Worm (Caenorhabditis elegans) whole organism, late embryonic: Measurements from ENCODE around the gene srd-38.

ENCODE experiments used
- C08G9.2 ChIP-seq: sonication (generic microtip); optimal IDR thresholded peaks from 2 replicates; lab custom pipeline; 2016; ENCODE audit warnings: mild to moderate bottlenecking, missing genetic modification characterization, moderate library complexity, missing compliant biosample characterization
- C38D4.7 ChIP-seq: fragments of 200-800 bp; sonication (Bioruptor generic); optimal IDR thresholded peaks from 2 replicates; lab custom pipeline; 2018; ENCODE audit warnings: mild to moderate bottlenecking, missing genetic modification characterization, moderate library complexity, missing compliant biosample characterization
- F13H6.1 ChIP-seq: sonication (generic microtip); optimal IDR thresholded peaks from 2 replicates; lab custom pipeline; 2016; ENCODE audit warnings: missing genetic modification characterization, missing compliant biosample characterization
- K02D7.2 ChIP-seq: sonication (generic microtip); optimal IDR thresholded peaks from 2 replicates; lab custom pipeline; 2017; ENCODE audit warnings: mild to moderate bottlenecking, missing genetic modification characterization, missing compliant biosample characterization
- T23F11.4 ChIP-seq: fragments of 200-800 bp; sonication (Bioruptor generic); optimal IDR thresholded peaks from 2 replicates; lab custom pipeline; 2018; ENCODE audit warnings: mild to moderate bottlenecking, missing genetic modification characterization, missing compliant biosample characterization
- ahr-1 ChIP-seq: sonication (generic microtip); optimal IDR thresholded peaks from 2 replicates; lab custom pipeline; 2016; ENCODE audit warnings: missing genetic modification characterization, missing compliant biosample characterization
- ama-1 ChIP-seq: fragments of 150-350 bp; optimal IDR thresholded peaks from 2 replicates; lab custom pipeline; 2014
- ceh-14 ChIP-seq: sonication (generic microtip); optimal IDR thresholded peaks from 2 replicates; lab custom pipeline; 2016; ENCODE audit warnings: missing genotype, missing genetic modification characterization, missing compliant biosample characterization
- ceh-18 ChIP-seq: sonication (generic microtip); optimal IDR thresholded peaks from 2 replicates; lab custom pipeline; 2016; ENCODE audit warnings: missing genetic modification characterization, missing compliant biosample characterization
- ceh-2 ChIP-seq: sonication (generic microtip); optimal IDR thresholded peaks from 2 replicates; lab custom pipeline; 2016; ENCODE audit warnings: missing genotype, missing genetic modification characterization, missing compliant biosample characterization
- ceh-31 ChIP-seq: sonication (generic microtip); optimal IDR thresholded peaks from 2 replicates; lab custom pipeline; 2016; ENCODE audit warnings: missing genetic modification characterization, missing compliant biosample characterization
- ceh-6 ChIP-seq: fragments of 200-800 bp; sonication (Bioruptor generic); optimal IDR thresholded peaks from 2 replicates; lab custom pipeline; 2018; ENCODE audit warnings: mild to moderate bottlenecking, missing genetic modification characterization, missing compliant biosample characterization
- che-1 ChIP-seq: sonication (generic microtip); optimal IDR thresholded peaks from 2 replicates; lab custom pipeline; 2016; ENCODE audit warnings: mild to moderate bottlenecking, missing genetic modification characterization, missing compliant biosample characterization
- dve-1 ChIP-seq: sonication (generic microtip); optimal IDR thresholded peaks from 2 replicates; lab custom pipeline; 2017; ENCODE audit warnings: antibody characterized with exemption, mild to moderate bottlenecking, missing genetic modification characterization, missing compliant biosample characterization
- elt-2 ChIP-seq: sonication (generic microtip); optimal IDR thresholded peaks from 2 replicates; lab custom pipeline; 2016; ENCODE audit warnings: missing genetic modification reagents, missing genetic modification characterization, missing compliant biosample characterization
- elt-4 ChIP-seq: sonication (generic microtip); optimal IDR thresholded peaks from 2 replicates; lab custom pipeline; 2016; ENCODE audit warnings: missing genetic modification characterization, missing compliant biosample characterization
- fax-1 ChIP-seq: sonication (generic microtip); optimal IDR thresholded peaks from 2 replicates; lab custom pipeline; 2016; ENCODE audit warnings: missing genotype, missing genetic modification characterization, missing compliant biosample characterization
- gmeb-2 ChIP-seq: sonication (generic microtip); optimal IDR thresholded peaks from 2 replicates; lab custom pipeline; 2016; ENCODE audit warnings: missing genetic modification characterization, inconsistent platforms, missing compliant biosample characterization
- hlh-30 ChIP-seq: sonication (generic microtip); optimal IDR thresholded peaks from 2 replicates; lab custom pipeline; 2017; ENCODE audit warnings: antibody characterized with exemption, missing genetic modification characterization, missing compliant biosample characterization; ENCODE audit not compliant: insufficient read depth
- hlh-6 ChIP-seq: sonication (generic microtip); optimal IDR thresholded peaks from 2 replicates; lab custom pipeline; 2016; ENCODE audit warnings: missing genotype, missing genetic modification characterization, missing compliant biosample characterization
- lin-11 ChIP-seq: fragments of 200-800 bp; sonication (Bioruptor generic); optimal IDR thresholded peaks from 2 replicates; lab custom pipeline; 2018; ENCODE audit warnings: mild to moderate bottlenecking, missing genetic modification characterization, missing compliant biosample characterization
- madf-2 ChIP-seq: sonication (generic microtip); optimal IDR thresholded peaks from 2 replicates; lab custom pipeline; 2017; ENCODE audit warnings: missing genetic modification characterization, missing compliant biosample characterization
- mec-3 ChIP-seq: sonication (generic microtip); optimal IDR thresholded peaks from 2 replicates; lab custom pipeline; 2016; ENCODE audit warnings: borderline replicate concordance, missing genetic modification characterization, missing compliant biosample characterization
- nfya-1 ChIP-seq: sonication (generic microtip); optimal IDR thresholded peaks from 2 replicates; lab custom pipeline; 2017; ENCODE audit warnings: missing genetic modification characterization, mild to moderate bottlenecking, missing compliant biosample characterization, antibody characterized with exemption, moderate library complexity
- nhr-232 ChIP-seq: sonication (generic microtip); optimal IDR thresholded peaks from 2 replicates; lab custom pipeline; 2016; ENCODE audit warnings: missing genetic modification characterization, missing compliant biosample characterization
- npax-4 ChIP-seq: sonication (generic microtip); optimal IDR thresholded peaks from 2 replicates; lab custom pipeline; 2016; ENCODE audit warnings: missing genetic modification characterization, missing compliant biosample characterization
- pax-1 ChIP-seq: fragments of 150-350 bp; optimal IDR thresholded peaks from 2 replicates; lab custom pipeline; 2014; ENCODE audit warnings: missing biosample characterization, missing genetic modification characterization
- pha-2 ChIP-seq: sonication (generic microtip); optimal IDR thresholded peaks from 2 replicates; lab custom pipeline; 2017; ENCODE audit warnings: mild to moderate bottlenecking, missing genetic modification characterization, missing compliant biosample characterization
- pqm-1 ChIP-seq: sonication (generic microtip); optimal IDR thresholded peaks from 2 replicates; lab custom pipeline; 2016; ENCODE audit warnings: missing genetic modification characterization, missing compliant biosample characterization
- ref-2 ChIP-seq: sonication (generic microtip); optimal IDR thresholded peaks from 2 replicates; lab custom pipeline; 2016; ENCODE audit warnings: missing genetic modification characterization, missing compliant biosample characterization
- sdc-2 ChIP-seq: sonication (generic microtip); optimal IDR thresholded peaks from 2 replicates; lab custom pipeline; 2016; ENCODE audit warnings: missing genotype, missing genetic modification characterization, missing compliant biosample characterization
- sox-2 ChIP-seq: fragments of 200-800 bp; sonication (Bioruptor generic); IDR thresholded peaks from 2 replicates; pipeline ENCODE4 v1.3.6; 2022; ENCODE audit warnings: missing genetic modification reagents, missing genetic modification characterization, missing compliant biosample characterization
- unc-3 ChIP-seq, 2 experiments: fragments of 200-800 bp in 1 of 2; sonication (Bioruptor generic) in 1 of 2; sonication (generic microtip) in 1 of 2; conservative IDR thresholded peaks in 1 of 2; optimal IDR thresholded peaks in 1 of 2; 2 replicates each; pipeline versions ENCODE4 v1.3.6 to Lab custom; 2016 to 2022; ENCODE audit warnings: missing compliant biosample characterization in 2 of 2, missing genetic modification characterization in 2 of 2, missing genetic modification reagents in 1 of 2
- unc-86 ChIP-seq: sonication (generic microtip); optimal IDR thresholded peaks from 2 replicates; lab custom pipeline; 2016; ENCODE audit warnings: missing genetic modification characterization, missing compliant biosample characterization
- zip-5 ChIP-seq: sonication (generic microtip); optimal IDR thresholded peaks from 2 replicates; lab custom pipeline; 2016; ENCODE audit warnings: missing genetic modification characterization, missing compliant biosample characterization
- ztf-16 ChIP-seq: sonication (generic microtip); optimal IDR thresholded peaks from 2 replicates; lab custom pipeline; 2017; ENCODE audit warnings: missing genetic modification characterization, missing compliant biosample characterization

srd-38 gene

DNA sequence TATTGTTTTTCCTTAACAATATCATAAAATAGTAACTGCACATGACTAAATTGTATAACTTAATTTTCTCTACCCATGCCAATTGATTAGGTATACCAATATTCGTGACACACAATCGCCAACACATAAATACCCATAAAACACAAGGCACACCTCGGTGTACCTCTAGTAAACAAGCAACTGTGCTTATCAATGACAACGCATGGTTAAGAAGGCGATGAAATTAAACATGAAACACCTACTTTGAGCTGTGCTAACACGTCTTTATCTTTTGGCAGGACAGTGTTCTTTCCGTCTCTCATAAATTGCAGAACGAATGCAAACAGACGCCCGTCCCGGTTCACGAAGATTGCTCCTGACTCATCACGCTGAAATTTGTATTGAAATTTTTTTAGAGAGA is 19.2 kb downstream of the srd-38 start:
- TF ChIP-seq dve-1 (tag; lab: Kevin White, UChicago) (no peak), elt-2 (tag; lab: Kevin White, UChicago) (peak; percentile 40), ceh-18 (tag; lab: Kevin White, UChicago) (no peak), fax-1 (tag; lab: Kevin White, UChicago) (no peak)

ce11 chrX:13311641-13312423 is 20.2 kb downstream of the srd-38 start, which contains the start of gene F46G10.1:
TSS of gene F46G10.1 (minus strand) at chrX:13311755.
- TF ChIP-seq fax-1 (tag; lab: Kevin White, UChicago), result no peak
- no peak for TF ChIP-seq elt-4 (tag; lab: Kevin White, UChicago)
- no peak for TF ChIP-seq zip-5 (tag; lab: Kevin White, UChicago)
- TF ChIP-seq nfya-1 (tag; lab: Kevin White, UChicago), result peak; percentile 30
- TF ChIP-seq unc-86 (tag; lab: Kevin White, UChicago), result no peak
- TF ChIP-seq unc-3 (GFP tag; conservative IDR thresholded peaks at IDR 0.05; lab: Robert Waterston, UW), result no peak
- no peak for TF ChIP-seq unc-3 (tag; optimal IDR thresholded peaks at IDR 0.05; lab: Kevin White, UChicago)
- no peak for TF ChIP-seq sox-2 (GFP tag; lab: Robert Waterston, UW)
- TF ChIP-seq gmeb-2 (tag; lab: Kevin White, UChicago), result no peak
- TF ChIP-seq, all 69 proteins: peak for 1

DNA sequence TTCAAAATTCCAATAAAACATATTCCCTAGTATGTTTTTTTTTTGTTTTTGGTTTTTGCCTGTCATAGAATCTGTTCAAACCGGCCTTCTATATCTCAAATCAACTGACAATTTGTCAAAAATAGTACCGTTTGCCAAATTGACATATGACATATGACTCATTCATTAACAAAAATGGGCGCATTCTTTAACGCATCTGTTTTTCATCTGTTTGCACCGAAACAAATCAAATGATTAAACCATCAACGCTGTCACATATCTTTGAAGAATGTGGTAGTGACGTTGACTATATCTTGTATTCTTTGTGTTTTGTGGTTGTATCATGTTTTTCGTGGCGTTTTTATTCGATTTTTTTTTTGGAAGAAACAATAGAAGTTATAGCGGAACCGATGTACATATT is 23.5 kb downstream of the srd-38 start:
- TF ChIP-seq ztf-16 (no peak), ceh-6 (GFP tag; lab: Kevin White, UChicago) (no peak), ceh-2 (tag; lab: Kevin White, UChicago) (no peak), pax-1 (tag; lab: Kevin White, UChicago) (no peak), ama-1 (lab: Kevin White, UChicago) (no peak), sdc-2 (tag; lab: Kevin White, UChicago) (no peak), nhr-232 (no peak), K02D7.2 (tag; lab: Kevin White, UChicago) (no peak), unc-3 (GFP tag; conservative IDR thresholded peaks at IDR 0.05; lab: Robert Waterston, UW) (no peak), unc-3 (tag; optimal IDR thresholded peaks at IDR 0.05; lab: Kevin White, UChicago) (no peak), C08G9.2 (tag; lab: Kevin White, UChicago) (no peak), C38D4.7 (GFP tag; lab: Kevin White, UChicago) (no peak), pha-2 (no peak)

DNA sequence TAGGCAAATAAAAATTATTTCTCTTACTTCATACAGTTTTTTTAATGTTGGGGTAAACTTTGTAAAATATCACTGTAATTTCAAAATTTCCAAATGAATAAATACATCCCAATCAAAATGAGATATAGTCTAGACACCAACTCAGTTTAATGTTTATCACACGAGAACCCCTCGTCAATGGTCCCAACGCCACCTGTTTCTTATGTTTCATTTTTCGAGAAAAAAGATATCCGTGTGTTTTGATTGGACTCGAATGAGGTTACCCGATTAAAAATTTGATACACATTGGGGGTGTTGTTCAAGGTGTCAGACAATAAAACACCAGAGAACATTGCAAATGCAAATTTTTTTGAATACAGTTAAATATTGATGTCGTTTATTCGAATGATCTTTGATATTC is 25.9 kb downstream of the srd-38 start:
- no peak for TF ChIP-seq fax-1 (tag; lab: Kevin White, UChicago)
- TF ChIP-seq ref-2 (tag; lab: Kevin White, UChicago), result no peak
- no peak for TF ChIP-seq hlh-6 (tag; lab: Kevin White, UChicago)
- no peak for TF ChIP-seq unc-86 (tag; lab: Kevin White, UChicago)
- TF ChIP-seq madf-2 (tag; lab: Kevin White, UChicago), result no peak
- no peak for TF ChIP-seq nhr-232
- no peak for TF ChIP-seq hlh-30 (tag; lab: Kevin White, UChicago)
- TF ChIP-seq ahr-1, result no peak
- TF ChIP-seq pha-2, result no peak
- no peak for TF ChIP-seq mec-3 (tag; lab: Kevin White, UChicago)
- TF ChIP-seq ceh-14 (tag; lab: Kevin White, UChicago), result no peak
- no peak for TF ChIP-seq T23F11.4 (GFP tag; lab: Kevin White, UChicago)
- no peak for TF ChIP-seq npax-4 (tag; lab: Kevin White, UChicago)
- no peak for TF ChIP-seq lin-11
- TF ChIP-seq che-1, result no peak
- TF ChIP-seq F13H6.1 (tag; lab: Kevin White, UChicago), result no peak
- TF ChIP-seq pqm-1 (tag; lab: Kevin White, UChicago), result no peak
- no peak for TF ChIP-seq ceh-31
